Fruit fly (Drosophila melanogaster): ENCODE results near the gene Psa.

Psa gene

dm6 chr3L:1489523-1489922 is 13.1 kb upstream of the Psa start, which contains the start of gene stet:
TSS of gene stet (minus strand) at chr3L:1489547.
- no peak for TF ChIP-seq CG14711 (tag; optimal IDR thresholded peaks at IDR 0.05)
- TF ChIP-seq CG7045 (GFP tag; optimal IDR thresholded peaks at IDR 0.05) = no peak
- TF ChIP-seq toe (GFP tag; optimal IDR thresholded peaks at IDR 0.05) = no peak
- peak; percentile 44 for TF ChIP-seq CG12768 (GFP tag; optimal IDR thresholded peaks at IDR 0.05)
- no peak for TF ChIP-seq Clk (GFP tag; optimal IDR thresholded peaks at IDR 0.05)
- TF ChIP-seq bab1 (GFP tag; optimal IDR thresholded peaks at IDR 0.05) = no peak
- TF ChIP-seq CG11617 (GFP tag; optimal IDR thresholded peaks at IDR 0.05) = no peak
- TF ChIP-seq cic (GFP tag; optimal IDR thresholded peaks at IDR 0.05) = peak; percentile 86
- TF ChIP-seq CG7101 (tag; optimal IDR thresholded peaks at IDR 0.05) = no peak
- no peak for TF ChIP-seq CG33017 (tag; optimal IDR thresholded peaks at IDR 0.05)
- peak; percentile 9 for TF ChIP-seq Crg-1 (GFP tag; optimal IDR thresholded peaks at IDR 0.05)
- TF ChIP-seq CG1620 (GFP tag; optimal IDR thresholded peaks at IDR 0.05) = no peak
- TF ChIP-seq tj (GFP tag; optimal IDR thresholded peaks at IDR 0.05) = no peak
- TF ChIP-seq cnc (optimal IDR thresholded peaks at IDR 0.05) = no peak

dm6 chr3L:1495803-1496202 is 6.8 kb upstream of the Psa start:
- TF ChIP-seq tj (GFP tag; optimal IDR thresholded peaks at IDR 0.05) = no peak

- TF ChIP-seq Hr96 (GFP tag; optimal IDR thresholded peaks at IDR 0.05) (no peak), Clk (GFP tag; optimal IDR thresholded peaks at IDR 0.05) (no peak), cic (GFP tag; optimal IDR thresholded peaks at IDR 0.05) (no peak), cnc (optimal IDR thresholded peaks at IDR 0.05) (no peak), bab1 (GFP tag; optimal IDR thresholded peaks at IDR 0.05) (peak; percentile 40), CG33017 (tag; optimal IDR thresholded peaks at IDR 0.05) (no peak)
Observed at dm6 chr3L:1496408-1496807, 6.2 kb upstream of the Psa start, which contains the start of gene CG12084. TSS of gene CG12084 (minus strand) at chr3L:1496643.

dm6 chr3L:1515820-1516540 is 13.3 kb downstream of the Psa start:
- TF ChIP-seq ovo (GFP tag; optimal IDR thresholded peaks at IDR 0.05) (no peak), Hr96 (GFP tag; optimal IDR thresholded peaks at IDR 0.05) (peak; percentile 35), kay (GFP tag; ENCODE audit: borderline replicate concordance) (no peak), CG33017 (tag; optimal IDR thresholded peaks at IDR 0.05) (peak; percentile 46), CG5204 (GFP tag; optimal IDR thresholded peaks at IDR 0.05) (peak; percentile 21), Clk (GFP tag; optimal IDR thresholded peaks at IDR 0.05) (no peak), tj (GFP tag; optimal IDR thresholded peaks at IDR 0.05) (peak; percentile 91), CG7045 (GFP tag; optimal IDR thresholded peaks at IDR 0.05) (peak; percentile 26), toe (GFP tag; optimal IDR thresholded peaks at IDR 0.05) (no peak), Crg-1 (GFP tag; optimal IDR thresholded peaks at IDR 0.05) (peak; percentile 36), CG7101 (tag; optimal IDR thresholded peaks at IDR 0.05) (peak; percentile 60), bab1 (GFP tag; optimal IDR thresholded peaks at IDR 0.05) (peak; percentile 82), cic (GFP tag; optimal IDR thresholded peaks at IDR 0.05) (no peak), CG14711 (tag; optimal IDR thresholded peaks at IDR 0.05) (peak; percentile 34), CG11617 (GFP tag; optimal IDR thresholded peaks at IDR 0.05) (peak; percentile 52), Mnt (GFP tag; optimal IDR thresholded peaks at IDR 0.05) (peak; percentile 10)

dm6 chr3L:1516631-1517273 is 14.1 kb downstream of the Psa start, which contains the start of gene cue:
TSS of gene cue (minus strand) at chr3L:1517271.
- TF ChIP-seq pad (GFP tag; optimal IDR thresholded peaks at IDR 0.05) (no peak), CG12768 (GFP tag; optimal IDR thresholded peaks at IDR 0.05) (peak; percentile 13), ovo (GFP tag; optimal IDR thresholded peaks at IDR 0.05) (peak; percentile 24), CG1620 (GFP tag; optimal IDR thresholded peaks at IDR 0.05) (no peak), CG14711 (tag; optimal IDR thresholded peaks at IDR 0.05) (peak; percentile 74), toe (GFP tag; optimal IDR thresholded peaks at IDR 0.05) (peak; percentile 0), CG33017 (tag; optimal IDR thresholded peaks at IDR 0.05) (no peak), tj (GFP tag; optimal IDR thresholded peaks at IDR 0.05) (peak; percentile 43)

dm6 chr3L:1517274-1518047 is 14.8 kb downstream of the Psa start:
- TF ChIP-seq CG14711 (tag; optimal IDR thresholded peaks at IDR 0.05) = peak; percentile 99
- no peak for TF ChIP-seq cic (GFP tag; optimal IDR thresholded peaks at IDR 0.05)
- TF ChIP-seq pad (GFP tag; optimal IDR thresholded peaks at IDR 0.05) = peak; percentile 98
- TF ChIP-seq ovo (GFP tag; optimal IDR thresholded peaks at IDR 0.05) = peak; percentile 65
- peak; percentile 61 for TF ChIP-seq Clk (GFP tag; optimal IDR thresholded peaks at IDR 0.05)
- no peak for TF ChIP-seq cnc (optimal IDR thresholded peaks at IDR 0.05)
- peak; percentile 55 for TF ChIP-seq toe (GFP tag; optimal IDR thresholded peaks at IDR 0.05)
- TF ChIP-seq CG5204 (GFP tag; optimal IDR thresholded peaks at IDR 0.05) = peak; percentile 65
- peak; percentile 60 for TF ChIP-seq CG7101 (tag; optimal IDR thresholded peaks at IDR 0.05)
- peak; percentile 13 for TF ChIP-seq tj (GFP tag; optimal IDR thresholded peaks at IDR 0.05)
- TF ChIP-seq Mnt (GFP tag; optimal IDR thresholded peaks at IDR 0.05) = peak; percentile 50
- TF ChIP-seq CG1620 (GFP tag; optimal IDR thresholded peaks at IDR 0.05) = peak; percentile 81
- TF ChIP-seq CG11617 (GFP tag; optimal IDR thresholded peaks at IDR 0.05) = peak; percentile 62
- peak; percentile 68 for TF ChIP-seq Hr96 (GFP tag; optimal IDR thresholded peaks at IDR 0.05)
- no peak for TF ChIP-seq CG12768 (GFP tag; optimal IDR thresholded peaks at IDR 0.05)
- no peak for TF ChIP-seq CG33017 (tag; optimal IDR thresholded peaks at IDR 0.05)
- TF ChIP-seq Crg-1 (GFP tag; optimal IDR thresholded peaks at IDR 0.05) = peak; percentile 75
- TF ChIP-seq CG7045 (GFP tag; optimal IDR thresholded peaks at IDR 0.05) = no peak
- TF ChIP-seq kay (GFP tag; ENCODE audit: borderline replicate concordance) = no peak
- TF ChIP-seq bab1 (GFP tag; optimal IDR thresholded peaks at IDR 0.05) = peak; percentile 3

All from whole organism, adult.